Fruit fly (Drosophila melanogaster) whole organism, embryonic: ENCODE measurements around the gene Alp9.

Source experiments
- B-H2 ChIP-seq: fragments of 200-800 bp; sonication (Bioruptor generic); optimal IDR thresholded peaks from 2 replicates; lab custom pipeline; 2018; ENCODE audit warnings: missing biosample characterization, mild to moderate bottlenecking, missing genetic modification characterization
- BEAF-32 ChIP-seq: fragments of 200-800 bp; sonication (Bioruptor generic); optimal IDR thresholded peaks from 3 replicates; lab custom pipeline; 2017; ENCODE audit warnings: missing biosample characterization, missing genetic modification characterization, mild to moderate bottlenecking, moderate library complexity, missing genetic modification reagents
- CG12659 ChIP-seq: fragments of 200-800 bp; sonication (Bioruptor generic); optimal IDR thresholded peaks from 3 replicates; lab custom pipeline; 2017; ENCODE audit warnings: mild to moderate bottlenecking, missing biosample characterization, missing genetic modification reagents, missing genetic modification characterization
- CG15696 ChIP-seq: fragments of 200-800 bp; sonication (Bioruptor generic); optimal IDR thresholded peaks from 2 replicates; lab custom pipeline; 2019; ENCODE audit warnings: missing biosample characterization, mild to moderate bottlenecking, missing genetic modification characterization, moderate library complexity
- CG1603 ChIP-seq: fragments of 200-800 bp; sonication (Bioruptor generic); optimal IDR thresholded peaks from 2 replicates; lab custom pipeline; 2019; ENCODE audit warnings: missing biosample characterization, mild to moderate bottlenecking, missing genetic modification characterization, moderate library complexity
- CG17829 ChIP-seq: fragments of 200-800 bp; optimal IDR thresholded peaks from 2 replicates; lab custom pipeline; 2019; ENCODE audit warnings: missing biosample characterization, mild to moderate bottlenecking, missing genetic modification characterization, moderate library complexity
- CG2116 ChIP-seq: fragments of 200-800 bp; sonication (Bioruptor generic); optimal IDR thresholded peaks from 3 replicates; lab custom pipeline; 2018; ENCODE audit warnings: missing biosample characterization, mild to moderate bottlenecking, missing genetic modification characterization
- CG3065 ChIP-seq: fragments of 200-800 bp; sonication (Bioruptor generic); optimal IDR thresholded peaks from 2 replicates; lab custom pipeline; 2016; ENCODE audit warnings: missing biosample characterization, missing genetic modification characterization
- CG34224 ChIP-seq: fragments of 200-800 bp; sonication (Bioruptor generic); IDR thresholded peaks from 3 replicates; pipeline ENCODE4 v1.3.6; 2022; ENCODE audit warnings: missing biosample characterization, missing genetic modification characterization; ENCODE audit not compliant: partially characterized antibody
- CG34422 ChIP-seq: fragments of 200-800 bp; sonication (Bioruptor generic); IDR thresholded peaks from 3 replicates; pipeline ENCODE4 v1.3.6; 2022; ENCODE audit warnings: missing biosample characterization, missing genetic modification characterization
- CG3995 ChIP-seq: fragments of 200-800 bp; sonication (Bioruptor generic); optimal IDR thresholded peaks from 3 replicates; lab custom pipeline; 2016; ENCODE audit warnings: missing biosample characterization, missing genetic modification characterization
- CG4404 ChIP-seq: fragments of 200-800 bp; sonication (Bioruptor generic); IDR thresholded peaks from 2 replicates; pipeline ENCODE4 v1.3.6; 2022; ENCODE audit warnings: missing biosample characterization, missing genetic modification characterization
- CG6791 ChIP-seq: fragments of 200-800 bp; sonication (Bioruptor generic); IDR thresholded peaks from 3 replicates; pipeline ENCODE4 v1.3.6; 2022; ENCODE audit warnings: missing biosample characterization, missing genetic modification characterization; ENCODE audit not compliant: partially characterized antibody
- CG9797 ChIP-seq: fragments of 200-800 bp; sonication (Bioruptor generic); optimal IDR thresholded peaks from 3 replicates; lab custom pipeline; 2018; ENCODE audit warnings: missing biosample characterization, mild to moderate bottlenecking, missing genetic modification characterization
- D ChIP-seq, 2 experiments: fragments of 200-800 bp in 1 of 2; fragments of >200 bp in 1 of 2; sonication (Bioruptor generic) in 1 of 2; optimal IDR thresholded peaks; 2 replicates in 1 of 2; 3 replicates in 1 of 2; lab custom pipeline; 2017; ENCODE audit warnings: mild to moderate bottlenecking in 1 of 2, missing biosample characterization in 1 of 2, missing genetic modification characterization in 1 of 2, missing genetic modification reagents in 1 of 2
- D19A ChIP-seq: fragments of 200-800 bp; optimal IDR thresholded peaks from 3 replicates; lab custom pipeline; 2019; ENCODE audit warnings: missing biosample characterization, mild to moderate bottlenecking, missing genetic modification characterization, moderate library complexity
- Deaf1 ChIP-seq: fragments of 200-800 bp; optimal IDR thresholded peaks from 3 replicates; lab custom pipeline; 2019; ENCODE audit warnings: missing biosample characterization, mild to moderate bottlenecking, missing genetic modification characterization, moderate library complexity
- Doc3 ChIP-seq: fragments of 200-800 bp; sonication (Bioruptor generic); IDR thresholded peaks from 3 replicates; pipeline ENCODE4 v1.3.6; 2022; ENCODE audit warnings: missing biosample characterization, missing genetic modification characterization; ENCODE audit not compliant: partially characterized antibody
- E2f2 ChIP-seq: fragments of 200-800 bp; sonication (Bioruptor generic); IDR thresholded peaks from 2 replicates; pipeline ENCODE4 v1.3.6; 2022; ENCODE audit warnings: missing biosample characterization, missing genetic modification characterization
- HmgZ ChIP-seq: fragments of 200-800 bp; sonication (Bioruptor generic); optimal IDR thresholded peaks from 2 replicates; lab custom pipeline; 2018; ENCODE audit warnings: missing biosample characterization, mild to moderate bottlenecking, missing genetic modification characterization
- Hmx ChIP-seq: fragments of 200-800 bp; sonication (Bioruptor generic); optimal IDR thresholded peaks from 2 replicates; lab custom pipeline; 2016; ENCODE audit warnings: missing biosample characterization, missing genetic modification characterization
- Hr39 ChIP-seq: fragments of >200 bp; optimal IDR thresholded peaks from 2 replicates; lab custom pipeline; 2017
- Hr78 ChIP-seq, 2 experiments: fragments of 200-800 bp in 1 of 2; fragments of >200 bp in 1 of 2; sonication (Bioruptor generic) in 1 of 2; optimal IDR thresholded peaks; 2 replicates each; lab custom pipeline; 2017 to 2019; ENCODE audit warnings: missing biosample characterization in 2 of 2, missing genetic modification characterization in 2 of 2, mild to moderate bottlenecking in 1 of 2, moderate library complexity in 1 of 2
- MBD-R2 ChIP-seq: fragments of 200-800 bp; sonication (Bioruptor generic); IDR thresholded peaks from 2 replicates; pipeline ENCODE4 v1.3.6; 2022; ENCODE audit warnings: missing biosample characterization, missing genetic modification characterization
- MESR4 ChIP-seq: fragments of 200-800 bp; sonication (Bioruptor generic); optimal IDR thresholded peaks from 2 replicates; lab custom pipeline; 2018; ENCODE audit warnings: missing biosample characterization, mild to moderate bottlenecking, missing genetic modification characterization, moderate library complexity
- Med ChIP-seq: fragments of 200-800 bp; sonication (Bioruptor generic); peaks from one replicate; lab custom pipeline; 2016; ENCODE audit warnings: missing biosample characterization, missing genetic modification characterization, mild to moderate bottlenecking, inconsistent platforms, moderate library complexity
- Sin3A ChIP-seq: fragments of >200 bp; optimal IDR thresholded peaks from 2 replicates; lab custom pipeline; 2018
- Vsx1 ChIP-seq: fragments of 200-800 bp; sonication (Bioruptor generic); optimal IDR thresholded peaks from 2 replicates; lab custom pipeline; 2017; ENCODE audit warnings: missing biosample characterization, mild to moderate bottlenecking, missing genetic modification characterization, missing genetic modification reagents
- YL-1 ChIP-seq: fragments of 200-800 bp; sonication (Bioruptor generic); optimal IDR thresholded peaks from 3 replicates; lab custom pipeline; 2017; ENCODE audit warnings: missing biosample characterization, mild to moderate bottlenecking, missing genetic modification characterization
- bbx ChIP-seq: fragments of 200-800 bp; sonication (Bioruptor generic); IDR thresholded peaks from 2 replicates; pipeline ENCODE4 v1.3.6; 2022; ENCODE audit warnings: missing biosample characterization, missing genetic modification characterization; ENCODE audit not compliant: partially characterized antibody
- crc ChIP-seq: fragments of 200-800 bp; sonication (Bioruptor generic); optimal IDR thresholded peaks from 2 replicates; lab custom pipeline; 2016; ENCODE audit warnings: missing biosample characterization, missing genetic modification characterization
- crp ChIP-seq, 2 experiments: fragments of 200-800 bp; sonication (Bioruptor generic); optimal IDR thresholded peaks; 2 replicates in 1 of 2; 3 replicates in 1 of 2; lab custom pipeline; 2017; ENCODE audit warnings: missing biosample characterization in 2 of 2, missing genetic modification characterization in 2 of 2, mild to moderate bottlenecking in 1 of 2, moderate library complexity in 1 of 2
- exex ChIP-seq: fragments of 200-800 bp; sonication (Bioruptor generic); optimal IDR thresholded peaks from 4 replicates; lab custom pipeline; 2018; ENCODE audit warnings: missing biosample characterization, mild to moderate bottlenecking, missing genetic modification characterization, moderate library complexity
- ftz-f1 ChIP-seq: fragments of 200-800 bp; sonication (Bioruptor generic); optimal IDR thresholded peaks from 2 replicates; lab custom pipeline; 2016; ENCODE audit warnings: missing biosample characterization, missing genetic modification characterization
- gfzf ChIP-seq: fragments of 200-800 bp; sonication (Bioruptor generic); optimal IDR thresholded peaks from 2 replicates; lab custom pipeline; 2016; ENCODE audit warnings: missing biosample characterization, mild to moderate bottlenecking, missing genetic modification characterization, moderate library complexity
- grn ChIP-seq: fragments of 200-800 bp; sonication (Bioruptor generic); optimal IDR thresholded peaks from 3 replicates; lab custom pipeline; 2017; ENCODE audit warnings: missing biosample characterization, missing genetic modification characterization
- knrl ChIP-seq: fragments of 200-800 bp; sonication (Bioruptor generic); IDR thresholded peaks from 3 replicates; pipeline ENCODE4 v1.3.6; 2022; ENCODE audit warnings: missing biosample characterization, missing genetic modification characterization; ENCODE audit not compliant: partially characterized antibody
- nerfin-1 ChIP-seq: fragments of 200-800 bp; sonication (Bioruptor generic); optimal IDR thresholded peaks from 3 replicates; lab custom pipeline; 2019; ENCODE audit warnings: missing biosample characterization, mild to moderate bottlenecking, missing genetic modification characterization, moderate library complexity
- nmo ChIP-seq: fragments of 200-800 bp; sonication (Bioruptor generic); optimal IDR thresholded peaks from 2 replicates; lab custom pipeline; 2018; ENCODE audit warnings: missing biosample characterization, mild to moderate bottlenecking, missing genetic modification characterization, moderate library complexity
- nom ChIP-seq: fragments of 200-800 bp; sonication (Bioruptor generic); optimal IDR thresholded peaks from 2 replicates; lab custom pipeline; 2017; ENCODE audit warnings: missing biosample characterization, missing genetic modification characterization, mild to moderate bottlenecking, moderate library complexity, missing genetic modification reagents
- phol ChIP-seq: fragments of 200-800 bp; sonication (Bioruptor generic); optimal IDR thresholded peaks from 3 replicates; lab custom pipeline; 2018; ENCODE audit warnings: missing biosample characterization, mild to moderate bottlenecking, missing genetic modification characterization, moderate library complexity
- row ChIP-seq: fragments of 200-800 bp; sonication (Bioruptor generic); IDR thresholded peaks from 3 replicates; pipeline ENCODE4 v1.3.6; 2022; ENCODE audit warnings: missing biosample characterization, missing genetic modification characterization
- sd ChIP-seq: fragments of 200-800 bp; sonication (Bioruptor generic); optimal IDR thresholded peaks from 3 replicates; lab custom pipeline; 2018; ENCODE audit warnings: missing biosample characterization, mild to moderate bottlenecking, missing genetic modification characterization, moderate library complexity
- sens ChIP-seq: fragments of 200-800 bp; sonication (Bioruptor generic); peaks from one replicate; lab custom pipeline; 2016; ENCODE audit warnings: missing biosample characterization, missing genetic modification characterization
- sna ChIP-seq: fragments of 200-800 bp; sonication (Bioruptor generic); IDR thresholded peaks from 2 replicates; pipeline ENCODE4 v1.3.6; 2022; ENCODE audit warnings: missing biosample characterization, missing genetic modification characterization; ENCODE audit not compliant: partially characterized antibody
- stwl ChIP-seq: fragments of 200-800 bp; sonication (Bioruptor generic); optimal IDR thresholded peaks from 3 replicates; lab custom pipeline; 2018; ENCODE audit warnings: missing biosample characterization, mild to moderate bottlenecking, missing genetic modification characterization, moderate library complexity

Alp9 gene

dm6 chr3L:5563309-5564182, 31.8 kb upstream of the Alp9 start, which contains the start of the genes ScsbetaG and Sras (continued):
- TF ChIP-seq sna (GFP tag; lab: Robert Waterston, UW) (peak; percentile 37; the same call in 1 of the 2 replicates), D19A (no peak), Hmx (no peak), Hr39 (no peak), CG9797 (GFP tag; lab: Kevin White, UChicago) (peak; percentile 88), exex (tag; lab: Kevin White, UChicago) (no peak), phol (tag; lab: Kevin White, UChicago) (peak; percentile 82), CG6791 (GFP tag; lab: Robert Waterston, UW) (peak; percentile 4; the same call in 1 of the 3 replicates), knrl (GFP tag; lab: Robert Waterston, UW) (0 out of 3 replicates have a peak, but pooled peaks have one; percentile 28), gfzf (peak; percentile 87), crc (GFP tag; lab: Kevin White, UChicago) (no peak), Vsx1 (GFP tag; lab: Kevin White, UChicago) (peak; percentile 72), MBD-R2 (GFP tag; lab: Robert Waterston, UW) (peak; percentile 96), Hr78 (GFP tag; optimal IDR thresholded peaks at IDR 0.05; lab: Kevin White, UChicago) (peak in 1 of 2 experiments; percentile 14), bbx (peak; percentile 32; the same call in 1 of the 2 replicates), sens (GFP tag; lab: Kevin White, UChicago) (peak; percentile 55), MESR4 (GFP tag; lab: Kevin White, UChicago) (peak; percentile 55), CG1603 (tag; lab: Kevin White, UChicago) (peak; percentile 65), E2f2 (GFP tag; lab: Robert Waterston, UW) (peak; percentile 75), stwl (tag; lab: Kevin White, UChicago) (peak; percentile 69), CG12659 (GFP tag; lab: Kevin White, UChicago) (peak; percentile 59), B-H2 (GFP tag; lab: Kevin White, UChicago) (peak; percentile 11), CG2116 (GFP tag; lab: Kevin White, UChicago) (peak; percentile 10), Deaf1 (tag; lab: Kevin White, UChicago) (peak; percentile 49), CG17829 (tag; lab: Kevin White, UChicago) (peak; percentile 12), grn (peak; percentile 98), CG3995 (GFP tag; lab: Kevin White, UChicago) (peak; percentile 49), YL-1 (GFP tag; lab: Kevin White, UChicago) (peak; percentile 36), CG34224 (peak; percentile 63; the same call in 2 of the 3 replicates), row (GFP tag; lab: Robert Waterston, UW) (peak; percentile 36; the same call in 2 of the 3 replicates), crp (GFP tag; optimal IDR thresholded peaks at IDR 0.05; lab: Kevin White, UChicago) (peak; percentile 95 to 100), ftz-f1 (GFP tag; lab: Kevin White, UChicago) (peak; percentile 48), HmgZ (peak; percentile 66), sd (tag; lab: Kevin White, UChicago) (peak; percentile 56), nmo (GFP tag; lab: Kevin White, UChicago) (peak; percentile 38), BEAF-32 (GFP tag; lab: Kevin White, UChicago) (peak; percentile 47), CG4404 (no peak), Med (GFP tag; lab: Kevin White, UChicago) (peak; percentile 62), CG34422 (GFP tag; lab: Robert Waterston, UW) (peak; percentile 65; the same call in 1 of the 3 replicates), nerfin-1 (tag; lab: Kevin White, UChicago) (peak; percentile 26), nom (peak; percentile 25), Sin3A (lab: Kevin White, UChicago) (peak; percentile 53), CG3065 (GFP tag; lab: Kevin White, UChicago) (no peak), CG15696 (no peak), D (optimal IDR thresholded peaks at IDR 0.05; lab: Kevin White, UChicago) (peak; percentile 75), D (GFP tag; optimal IDR thresholded peaks at IDR 0.05; lab: Kevin White, UChicago) (no peak), Doc3 (GFP tag; lab: Robert Waterston, UW) (peak; percentile 43; the same call in 1 of the 3 replicates)
